Fruit fly (Drosophila melanogaster): ENCODE measurements around the gene JMJD7.

JMJD7 gene

DNA sequence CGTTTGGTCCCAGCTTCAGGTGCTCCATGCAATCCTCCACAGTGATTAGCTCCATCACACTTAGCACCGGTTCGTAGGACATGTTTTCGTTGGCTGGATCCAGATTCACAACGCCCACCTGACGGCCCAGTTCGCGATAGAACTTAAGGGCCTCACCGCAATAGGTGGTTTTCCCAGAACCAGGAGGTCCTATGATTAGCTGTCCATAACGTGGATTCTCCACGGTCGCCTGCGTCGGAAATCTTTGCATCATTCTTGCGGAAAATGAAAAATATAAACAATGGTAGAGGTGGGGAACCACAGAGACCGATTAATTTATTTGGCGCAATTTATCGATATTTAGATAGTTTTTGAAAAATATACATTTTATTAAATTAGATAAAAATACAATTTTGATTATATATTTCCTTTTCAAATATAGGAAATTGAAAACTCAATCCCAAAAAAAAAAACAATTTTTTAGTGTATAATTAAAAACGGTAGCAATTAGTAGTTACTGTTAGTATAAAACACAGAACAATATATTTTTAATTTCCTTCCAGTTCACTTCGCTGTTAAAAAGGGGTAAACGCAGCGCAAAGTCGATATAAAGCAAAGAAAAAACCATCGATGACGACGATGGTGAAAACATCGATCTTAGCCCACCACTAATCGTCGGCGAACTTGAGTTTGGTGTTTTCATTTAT, 37.7 kb downstream of the JMJD7 start, which contains the start of the genes CG10222 and flr (continued):
- TF ChIP-seq Meics (GFP tag; optimal IDR thresholded peaks at IDR 0.05) (peak; percentile 27), H15 (GFP tag; IDR thresholded peaks at IDR 0.05) (no peak), Nf-YC (tag; optimal IDR thresholded peaks at IDR 0.05) (peak; percentile 35), CG11093 (GFP tag; IDR thresholded peaks at IDR 0.05) (no peak), Opbp (GFP tag; IDR thresholded peaks at IDR 0.05; ENCODE audit: partially characterized antibody) (peak; percentile 74), fd96Cb (tag; optimal IDR thresholded peaks at IDR 0.05) (no peak), Dbx (GFP tag; IDR thresholded peaks at IDR 0.05) (peak; percentile 42; the same call in 1 of the 3 replicates), CG14965 (GFP tag; optimal IDR thresholded peaks at IDR 0.05; ENCODE audit: borderline replicate concordance) (no peak), Elba2 (GFP tag; optimal IDR thresholded peaks at IDR 0.05) (no peak), CG3163 (GFP tag; optimal IDR thresholded peaks at IDR 0.05) (no peak), Spps (tag; optimal IDR thresholded peaks at IDR 0.05) (no peak), CG7271 (tag; optimal IDR thresholded peaks at IDR 0.05) (no peak), Gug (GFP tag; IDR thresholded peaks at IDR 0.05) (no peak), CG10274 (GFP tag; optimal IDR thresholded peaks at IDR 0.05) (no peak), CG3995 (GFP tag; optimal IDR thresholded peaks at IDR 0.05) (peak; percentile 17), Bgb (GFP tag; IDR thresholded peaks at IDR 0.05; ENCODE audit: partially characterized antibody) (peak; percentile 70), fd102C (GFP tag; optimal IDR thresholded peaks at IDR 0.05) (no peak), jing (GFP tag; optimal IDR thresholded peaks at IDR 0.05) (no peak), CG10979 (tag; optimal IDR thresholded peaks at IDR 0.05) (no peak), CG18262 (tag; optimal IDR thresholded peaks at IDR 0.05) (peak; percentile 32), CG12391 (tag; optimal IDR thresholded peaks at IDR 0.05) (peak; percentile 42), CG7357 (GFP tag; IDR thresholded peaks at IDR 0.05) (no peak), Hr39 (optimal IDR thresholded peaks at IDR 0.05) (no peak), CG6175 (GFP tag; IDR thresholded peaks at IDR 0.05) (no peak), CG17802 (tag; optimal IDR thresholded peaks at IDR 0.05) (no peak), PHDP (tag; optimal IDR thresholded peaks at IDR 0.05) (no peak), Vsx1 (GFP tag; optimal IDR thresholded peaks at IDR 0.05) (no peak), CG2199 (GFP tag; IDR thresholded peaks at IDR 0.05) (no peak), Doc2 (GFP tag; IDR thresholded peaks at IDR 0.05) (no peak), nom (GFP tag; optimal IDR thresholded peaks at IDR 0.05) (no peak), inv (GFP tag; IDR thresholded peaks at IDR 0.05; ENCODE audit: partially characterized antibody) (peak; percentile 64), al (GFP tag; IDR thresholded peaks at IDR 0.05) (no peak), amos (GFP tag; IDR thresholded peaks at IDR 0.05; ENCODE audit: partially characterized antibody) (peak; percentile 68), psq (GFP tag; optimal IDR thresholded peaks at IDR 0.05) (no peak), da (GFP tag; optimal IDR thresholded peaks at IDR 0.05) (no peak), Mad (GFP tag; optimal IDR thresholded peaks at IDR 0.05) (no peak), CG18619 (GFP tag; optimal IDR thresholded peaks at IDR 0.05) (no peak), shn (GFP tag; optimal IDR thresholded peaks at IDR 0.05) (no peak), NfI (GFP tag; optimal IDR thresholded peaks at IDR 0.05) (no peak), Nf-YB (GFP tag; optimal IDR thresholded peaks at IDR 0.05) (no peak), CG6689 (GFP tag; IDR thresholded peaks at IDR 0.05) (no peak), Trl (optimal IDR thresholded peaks at IDR 0.05) (no peak), Trl (GFP tag; optimal IDR thresholded peaks at IDR 0.05) (no peak), CG31441 (GFP tag; IDR thresholded peaks at IDR 0.05) (peak; percentile 45; the same call in 1 of the 2 replicates), CG18764 (GFP tag; optimal IDR thresholded peaks at IDR 0.05) (no peak), D19A (tag; optimal IDR thresholded peaks at IDR 0.05) (no peak), yki (optimal IDR thresholded peaks at IDR 0.05) (no peak), CG3726 (GFP tag; IDR thresholded peaks at IDR 0.05) (no peak), Dip2 (GFP tag; IDR thresholded peaks at IDR 0.05) (no peak), nmo (GFP tag; optimal IDR thresholded peaks at IDR 0.05) (peak; percentile 53), CG14014 (GFP tag; IDR thresholded peaks at IDR 0.05) (no peak)

Measured in whole organism, embryonic.